Worm (Caenorhabditis elegans) whole organism, L1 larva: ENCODE results near the gene F53C11.1.

Experiments
- C04F5.9 ChIP-seq: sonication (generic microtip); optimal IDR thresholded peaks from 2 replicates; lab custom pipeline; 2016; ENCODE audit warnings: missing genetic modification characterization, missing compliant biosample characterization
- C16A3.4 ChIP-seq: fragments of 150-350 bp; optimal IDR thresholded peaks from 2 replicates; lab custom pipeline; 2014; ENCODE audit warnings: missing biosample characterization, missing genetic modification characterization
- C34B4.2 ChIP-seq: sonication (generic microtip); optimal IDR thresholded peaks from 2 replicates; lab custom pipeline; 2017; ENCODE audit warnings: mild to moderate bottlenecking, missing genetic modification characterization, missing compliant biosample characterization
- aha-1 ChIP-seq: fragments of 150-350 bp; optimal IDR thresholded peaks from 2 replicates; lab custom pipeline; 2014; ENCODE audit warnings: missing biosample characterization, missing genetic modification characterization
- alr-1 ChIP-seq: fragments of 200-800 bp; sonication (Bioruptor generic); optimal IDR thresholded peaks from 2 replicates; lab custom pipeline; 2018; ENCODE audit warnings: borderline replicate concordance, mild to moderate bottlenecking, missing genetic modification characterization, missing compliant biosample characterization
- ama-1 ChIP-seq: fragments of 150-350 bp; optimal IDR thresholded peaks from 2 replicates; lab custom pipeline; 2014
- blmp-1 ChIP-seq: fragments of 150-350 bp; optimal IDR thresholded peaks from 2 replicates; lab custom pipeline; 2014; ENCODE audit warnings: missing biosample characterization, missing genetic modification characterization
- ceh-63 ChIP-seq: fragments of 200-800 bp; sonication (Bioruptor generic); optimal IDR thresholded peaks from 2 replicates; lab custom pipeline; 2018; ENCODE audit warnings: mild to moderate bottlenecking, missing genetic modification characterization, missing compliant biosample characterization
- ceh-8 ChIP-seq: fragments of 200-800 bp; sonication (Bioruptor generic); optimal IDR thresholded peaks from 2 replicates; lab custom pipeline; 2018; ENCODE audit warnings: mild to moderate bottlenecking, missing genetic modification characterization, moderate library complexity, missing compliant biosample characterization
- ceh-82 ChIP-seq, 3 experiments: fragments of 150-350 bp in 1 of 3; sonication (generic microtip) in 2 of 3; optimal IDR thresholded peaks; 2 replicates each; lab custom pipeline; 2014 to 2017; ENCODE audit warnings: missing biosample characterization in 3 of 3, missing genetic modification characterization in 3 of 3
- ceh-90 ChIP-seq: sonication (generic microtip); optimal IDR thresholded peaks from 2 replicates; lab custom pipeline; 2016; ENCODE audit warnings: missing genetic modification characterization, missing compliant biosample characterization
- ces-1 ChIP-seq: fragments of 150-350 bp; optimal IDR thresholded peaks from 2 replicates; lab custom pipeline; 2014; ENCODE audit warnings: missing biosample characterization, missing genetic modification reagents, missing genetic modification characterization
- dpl-1 ChIP-seq, 3 experiments: fragments of 150-350 bp in 2 of 3; sonication (generic microtip) in 1 of 3; optimal IDR thresholded peaks; 2 replicates each; lab custom pipeline; 2014 to 2017; ENCODE audit warnings: missing biosample characterization in 3 of 3, missing genetic modification characterization in 3 of 3, missing genetic modification reagents in 3 of 3
- dsc-1 ChIP-seq: sonication (generic microtip); optimal IDR thresholded peaks from 2 replicates; lab custom pipeline; 2016; ENCODE audit warnings: mild to moderate bottlenecking, missing genetic modification characterization, missing compliant biosample characterization
- efl-3 ChIP-seq: fragments of 200-800 bp; sonication (Bioruptor generic); optimal IDR thresholded peaks from 2 replicates; lab custom pipeline; 2018; ENCODE audit warnings: mild to moderate bottlenecking, missing genetic modification characterization, missing compliant biosample characterization
- egl-13 ChIP-seq: sonication (generic microtip); optimal IDR thresholded peaks from 2 replicates; lab custom pipeline; 2016; ENCODE audit warnings: missing genotype, missing genetic modification reagents, missing genetic modification characterization, missing compliant biosample characterization
- egl-27 ChIP-seq, 2 experiments: fragments of 150-350 bp in 1 of 2; sonication (generic microtip); optimal IDR thresholded peaks; 3 replicates each; lab custom pipeline; 2017 to 2018; ENCODE audit warnings: missing biosample characterization in 2 of 2, missing genetic modification characterization in 2 of 2, missing genetic modification reagents in 2 of 2
- elt-2 ChIP-seq: sonication (generic microtip); optimal IDR thresholded peaks from 2 replicates; lab custom pipeline; 2016; ENCODE audit warnings: missing genetic modification characterization, mild to moderate bottlenecking, inconsistent platforms, missing compliant biosample characterization, missing genetic modification reagents
- elt-3 ChIP-seq, 6 experiments: fragments of 150-350 bp in 1 of 6; sonication (generic microtip); optimal IDR thresholded peaks; 2 replicates each; lab custom pipeline; 2017 to 2018; ENCODE audit warnings: missing biosample characterization in 6 of 6, missing genetic modification characterization in 6 of 6, inconsistent platforms in 1 of 6
- ets-5 ChIP-seq: fragments of 200-800 bp; sonication (Bioruptor generic); IDR thresholded peaks from 2 replicates; pipeline ENCODE4 v1.3.6; 2022; ENCODE audit warnings: missing genetic modification characterization, missing compliant biosample characterization
- fkh-10 ChIP-seq: sonication (generic microtip); optimal IDR thresholded peaks from 2 replicates; lab custom pipeline; 2017; ENCODE audit warnings: missing biosample characterization, missing genetic modification reagents, missing genetic modification characterization
- grh-1 ChIP-seq: fragments of 200-800 bp; sonication (Bioruptor generic); IDR thresholded peaks from 2 replicates; pipeline ENCODE4 v1.3.6; 2022; ENCODE audit warnings: missing genetic modification reagents, missing genetic modification characterization, missing compliant biosample characterization
- hlh-4 ChIP-seq: sonication (generic microtip); optimal IDR thresholded peaks from 2 replicates; lab custom pipeline; 2016; ENCODE audit warnings: mild to moderate bottlenecking, missing genetic modification characterization, missing compliant biosample characterization
- hpl-2 ChIP-seq: fragments of 150-350 bp; optimal IDR thresholded peaks from 2 replicates; lab custom pipeline; 2014; ENCODE audit warnings: missing biosample characterization, missing genetic modification reagents, missing genetic modification characterization
- irx-1 ChIP-seq: sonication (generic microtip); optimal IDR thresholded peaks from 2 replicates; lab custom pipeline; 2016; ENCODE audit warnings: missing genetic modification characterization, missing compliant biosample characterization
- isw-1 ChIP-seq: fragments of 200-800 bp; sonication (Bioruptor generic); IDR thresholded peaks from 2 replicates; pipeline ENCODE4 v1.3.6; 2022; ENCODE audit warnings: missing genetic modification characterization, missing compliant biosample characterization
- lin-14 ChIP-seq: fragments of 200-800 bp; sonication (Bioruptor generic); optimal IDR thresholded peaks from 2 replicates; lab custom pipeline; 2018; ENCODE audit warnings: mild to moderate bottlenecking, missing genetic modification characterization, moderate library complexity, missing compliant biosample characterization
- lin-15B ChIP-seq: fragments of 150-350 bp; sonication (generic microtip); optimal IDR thresholded peaks from 3 replicates; lab custom pipeline; 2014; ENCODE audit warnings: missing biosample characterization, missing genetic modification characterization
- lin-35 ChIP-seq, 2 experiments: fragments of 150-350 bp; optimal IDR thresholded peaks; 2 replicates each; lab custom pipeline; 2014; ENCODE audit warnings: missing biosample characterization in 2 of 2, missing genetic modification characterization in 2 of 2, missing genetic modification reagents in 2 of 2
- lin-39 ChIP-seq: fragments of 150-350 bp; optimal IDR thresholded peaks from 2 replicates; lab custom pipeline; 2014; ENCODE audit warnings: missing biosample characterization, missing genetic modification reagents, missing genetic modification characterization
- mab-9 ChIP-seq: fragments of 200-800 bp; sonication (Bioruptor generic); IDR thresholded peaks from 2 replicates; pipeline ENCODE4 v1.3.6; 2022; ENCODE audit warnings: missing genetic modification reagents, missing genetic modification characterization, missing compliant biosample characterization
- mef-2 ChIP-seq: fragments of 150-350 bp; optimal IDR thresholded peaks from 2 replicates; lab custom pipeline; 2014; ENCODE audit warnings: missing biosample characterization, missing genetic modification characterization
- mep-1 ChIP-seq: fragments of 150-350 bp; optimal IDR thresholded peaks from 2 replicates; lab custom pipeline; 2014; ENCODE audit warnings: missing biosample characterization, missing genetic modification characterization
- nhr-11 ChIP-seq: fragments of 150-350 bp; optimal IDR thresholded peaks from 2 replicates; lab custom pipeline; 2014; ENCODE audit warnings: missing biosample characterization, missing genetic modification characterization
- nhr-12 ChIP-seq: sonication (generic microtip); optimal IDR thresholded peaks from 2 replicates; lab custom pipeline; 2017; ENCODE audit warnings: missing biosample characterization, missing genetic modification characterization
- nhr-20 ChIP-seq: sonication (generic microtip); optimal IDR thresholded peaks from 2 replicates; lab custom pipeline; 2016; ENCODE audit warnings: mild to moderate bottlenecking, missing genetic modification characterization, missing compliant biosample characterization
- nhr-47 ChIP-seq: sonication (generic microtip); optimal IDR thresholded peaks from 2 replicates; lab custom pipeline; 2016; ENCODE audit warnings: mild to moderate bottlenecking, missing genetic modification characterization, moderate library complexity, missing compliant biosample characterization
- nhr-76 ChIP-seq: sonication (generic microtip); optimal IDR thresholded peaks from 2 replicates; lab custom pipeline; 2017; ENCODE audit warnings: missing biosample characterization, missing genetic modification characterization
- nhr-84 ChIP-seq: sonication (generic microtip); optimal IDR thresholded peaks from 2 replicates; lab custom pipeline; 2017; ENCODE audit warnings: missing biosample characterization, missing genetic modification characterization
- nhr-85 ChIP-seq: sonication (generic microtip); peaks from one replicate; lab custom pipeline; 2016; ENCODE audit warnings: missing genetic modification characterization, inconsistent platforms, missing compliant biosample characterization
- pax-3 ChIP-seq: fragments of 200-800 bp; sonication (Bioruptor generic); optimal IDR thresholded peaks from 2 replicates; lab custom pipeline; 2018; ENCODE audit warnings: mild to moderate bottlenecking, missing genetic modification characterization, moderate library complexity, missing compliant biosample characterization
- skn-1 ChIP-seq: fragments of 150-350 bp; optimal IDR thresholded peaks from 2 replicates; lab custom pipeline; 2014; ENCODE audit warnings: missing biosample characterization, missing genetic modification characterization
- snpc-4 ChIP-seq: fragments of 150-350 bp; optimal IDR thresholded peaks from 2 replicates; lab custom pipeline; 2014; ENCODE audit warnings: missing biosample characterization, missing genetic modification characterization
- snu-23 ChIP-seq: sonication (generic microtip); optimal IDR thresholded peaks from 2 replicates; lab custom pipeline; 2016; ENCODE audit warnings: missing genetic modification characterization, missing compliant biosample characterization
- sptf-1 ChIP-seq: fragments of 150-350 bp; optimal IDR thresholded peaks from 2 replicates; lab custom pipeline; 2014; ENCODE audit warnings: missing biosample characterization, missing genetic modification characterization
- sup-37 ChIP-seq: fragments of 200-800 bp; sonication (Bioruptor generic); optimal IDR thresholded peaks from 2 replicates; lab custom pipeline; 2018; ENCODE audit warnings: mild to moderate bottlenecking, missing genetic modification characterization, missing compliant biosample characterization
- swsn-7 ChIP-seq: sonication (generic microtip); optimal IDR thresholded peaks from 2 replicates; lab custom pipeline; 2016; ENCODE audit warnings: missing genetic modification characterization, missing compliant biosample characterization
- unc-130 ChIP-seq: fragments of 150-350 bp; optimal IDR thresholded peaks from 2 replicates; lab custom pipeline; 2017; ENCODE audit warnings: missing biosample characterization, missing genetic modification characterization, inconsistent platforms
- unc-86 ChIP-seq: sonication (generic microtip); optimal IDR thresholded peaks from 2 replicates; lab custom pipeline; 2016; ENCODE audit warnings: missing genetic modification characterization, missing compliant biosample characterization
- vab-15 ChIP-seq: sonication (generic microtip); optimal IDR thresholded peaks from 2 replicates; lab custom pipeline; 2017; ENCODE audit warnings: missing genotype, mild to moderate bottlenecking, missing genetic modification characterization, missing compliant biosample characterization
- xbp-1 ChIP-seq: sonication (generic microtip); optimal IDR thresholded peaks from 2 replicates; lab custom pipeline; 2016; ENCODE audit warnings: missing genetic modification characterization, missing compliant biosample characterization
- zag-1 ChIP-seq: fragments of 150-350 bp; optimal IDR thresholded peaks from 2 replicates; lab custom pipeline; 2014; ENCODE audit warnings: missing biosample characterization, missing genetic modification characterization
- zip-4 ChIP-seq: fragments of 200-800 bp; sonication (Bioruptor generic); optimal IDR thresholded peaks from 2 replicates; lab custom pipeline; 2018; ENCODE audit warnings: mild to moderate bottlenecking, missing genetic modification characterization, moderate library complexity, missing compliant biosample characterization

Gene F53C11.1

DNA sequence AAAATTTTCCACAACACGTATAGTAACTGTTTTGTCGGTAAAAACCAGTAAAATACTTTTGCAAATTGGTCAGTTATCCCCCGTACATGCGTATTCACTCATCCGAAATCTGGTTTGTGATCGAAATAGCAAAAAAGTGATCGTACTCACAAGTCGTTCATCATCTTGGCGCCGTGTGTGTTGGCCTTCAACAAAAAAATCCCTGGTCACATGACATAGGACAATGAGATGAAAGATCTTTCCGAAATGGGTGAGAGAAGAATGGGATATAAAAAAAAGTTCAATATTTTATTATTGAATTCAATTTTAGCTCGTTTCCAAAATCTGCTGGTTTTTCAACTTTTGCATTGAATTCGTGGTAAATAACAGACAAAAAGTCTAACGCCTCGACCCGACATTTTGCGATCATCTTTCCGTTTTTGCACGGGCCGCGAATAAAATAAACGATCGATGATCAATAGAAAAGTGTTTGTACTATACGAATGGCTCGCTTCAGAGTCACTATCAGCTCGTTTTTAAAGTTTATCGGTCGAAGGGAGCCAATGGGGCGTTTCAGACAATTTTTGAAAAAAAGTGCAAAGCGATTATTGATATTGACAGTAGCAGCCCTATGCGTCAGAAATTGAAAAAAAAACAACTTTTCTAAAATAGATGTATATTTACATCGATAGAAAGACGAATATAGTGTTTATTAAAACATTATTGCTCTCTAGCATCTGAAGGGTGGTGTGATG is 12.5 kb downstream of the F53C11.1 start (continued):
- TF ChIP-seq C04F5.9 (no peak), ama-1 (lab: Kevin White, UChicago) (peak; percentile 23), swsn-7 (no peak), sup-37 (no peak), isw-1 (GFP tag; lab: Robert Waterston, UW) (no peak), nhr-11 (tag; lab: Kevin White, UChicago) (no peak), ceh-90 (no peak), efl-3 (GFP tag; lab: Kevin White, UChicago) (no peak), vab-15 (tag; lab: Kevin White, UChicago) (no peak), mab-9 (GFP tag; lab: Robert Waterston, UW) (no peak), unc-86 (tag; lab: Kevin White, UChicago) (no peak), zip-4 (GFP tag; lab: Kevin White, UChicago) (no peak), hlh-4 (no peak), snu-23 (GFP tag; lab: Kevin White, UChicago) (peak; percentile 67), alr-1 (tag; lab: Kevin White, UChicago) (no peak), nhr-84 (tag; lab: Kevin White, UChicago) (no peak), pax-3 (tag; lab: Kevin White, UChicago) (no peak), nhr-20 (tag; lab: Kevin White, UChicago) (peak; percentile 35), nhr-76 (tag; lab: Kevin White, UChicago) (no peak), ceh-82 (tag; optimal IDR thresholded peaks at IDR 0.05; lab: Kevin White, UChicago) (peak in 1 of 3 experiments; percentile 2), hpl-2 (no peak), elt-2 (tag; lab: Kevin White, UChicago) (peak; percentile 23), dpl-1 (GFP tag; optimal IDR thresholded peaks at IDR 0.05; lab: Kevin White, UChicago) (peak in 1 of 3 experiments; percentile 48), xbp-1 (tag; lab: Kevin White, UChicago) (no peak), dsc-1 (no peak), zag-1 (tag; lab: Kevin White, UChicago) (no peak), nhr-85 (tag; lab: Kevin White, UChicago) (peak; percentile 95), mef-2 (no peak), snpc-4 (tag; lab: Kevin White, UChicago) (no peak), lin-14 (peak; percentile 75), ceh-8 (no peak), aha-1 (no peak), nhr-47 (tag; lab: Kevin White, UChicago) (peak; percentile 44), elt-3 (tag; optimal IDR thresholded peaks at IDR 0.05; lab: Kevin White, UChicago) (peak in 1 of 6 experiments; percentile 15), C16A3.4 (tag; lab: Kevin White, UChicago) (peak; percentile 26), nhr-12 (no peak), blmp-1 (tag; lab: Kevin White, UChicago) (peak; percentile 53), ceh-63 (GFP tag; lab: Kevin White, UChicago) (no peak), lin-39 (no peak), C34B4.2 (tag; lab: Kevin White, UChicago) (no peak), irx-1 (tag; lab: Kevin White, UChicago) (peak; percentile 44), skn-1 (tag; lab: Kevin White, UChicago) (no peak), ces-1 (GFP tag; lab: Kevin White, UChicago) (no peak), mep-1 (tag; lab: Kevin White, UChicago) (peak; percentile 51), unc-130 (peak; percentile 24), egl-27 (tag; optimal IDR thresholded peaks at IDR 0.05; lab: Kevin White, UChicago) (no peak), lin-35 (GFP tag; optimal IDR thresholded peaks at IDR 0.05; lab: Kevin White, UChicago) (peak in 1 of 2 experiments; percentile 34), fkh-10 (GFP tag; lab: Kevin White, UChicago) (no peak), sptf-1 (tag; lab: Kevin White, UChicago) (no peak), egl-13 (no peak), lin-15B (tag; lab: Kevin White, UChicago) (no peak), grh-1 (GFP tag; lab: Robert Waterston, UW) (peak; percentile 81), ets-5 (no peak)
